Fruit fly (Drosophila melanogaster) whole organism, adult: ENCODE measurements around the gene Sr-CI.

Experiments
- CG11617 ChIP-seq: fragments of 200-800 bp; sonication (Bioruptor generic); optimal IDR thresholded peaks from 2 replicates; lab custom pipeline; 2017; ENCODE audit warnings: mild to moderate bottlenecking, missing biosample characterization, missing genetic modification reagents, missing genetic modification characterization
- CG12768 ChIP-seq: fragments of 200-800 bp; sonication (Bioruptor generic); optimal IDR thresholded peaks from 2 replicates; lab custom pipeline; 2017; ENCODE audit warnings: missing biosample characterization, missing genetic modification characterization, mild to moderate bottlenecking, moderate library complexity, missing genetic modification reagents
- CG14711 ChIP-seq: fragments of 200-800 bp; sonication (Bioruptor generic); optimal IDR thresholded peaks from 2 replicates; lab custom pipeline; 2018; ENCODE audit warnings: missing biosample characterization, mild to moderate bottlenecking, missing genetic modification characterization, moderate library complexity
- CG33017 ChIP-seq: fragments of 200-800 bp; sonication (Bioruptor generic); optimal IDR thresholded peaks from 2 replicates; lab custom pipeline; 2018; ENCODE audit warnings: missing biosample characterization, mild to moderate bottlenecking, missing genetic modification characterization, moderate library complexity
- CG5204 ChIP-seq: fragments of 200-800 bp; sonication (Bioruptor generic); optimal IDR thresholded peaks from 2 replicates; lab custom pipeline; 2016; ENCODE audit warnings: missing biosample characterization, missing genetic modification characterization
- CG7045 ChIP-seq: fragments of 200-800 bp; sonication (Bioruptor generic); optimal IDR thresholded peaks from 2 replicates; lab custom pipeline; 2017; ENCODE audit warnings: missing biosample characterization, mild to moderate bottlenecking, missing genetic modification characterization
- CG7101 ChIP-seq: fragments of 200-800 bp; sonication (Bioruptor generic); optimal IDR thresholded peaks from 2 replicates; lab custom pipeline; 2018; ENCODE audit warnings: missing biosample characterization, mild to moderate bottlenecking, missing genetic modification characterization, moderate library complexity
- Clk ChIP-seq: fragments of 200-800 bp; sonication (Bioruptor generic); optimal IDR thresholded peaks from 2 replicates; lab custom pipeline; 2017; ENCODE audit warnings: missing biosample characterization, missing genetic modification characterization
- Crg-1 ChIP-seq: fragments of 200-800 bp; sonication (Bioruptor generic); optimal IDR thresholded peaks from 2 replicates; lab custom pipeline; 2016; ENCODE audit warnings: missing biosample characterization, missing genetic modification characterization
- Mnt ChIP-seq: fragments of 200-800 bp; sonication (Bioruptor generic); optimal IDR thresholded peaks from 2 replicates; lab custom pipeline; 2016; ENCODE audit warnings: missing biosample characterization, mild to moderate bottlenecking, missing genetic modification characterization
- bab1 ChIP-seq: fragments of 200-800 bp; sonication (Bioruptor generic); optimal IDR thresholded peaks from 3 replicates; lab custom pipeline; 2019; ENCODE audit warnings: missing biosample characterization, mild to moderate bottlenecking, missing genetic modification characterization, moderate library complexity
- cic ChIP-seq: fragments of 200-800 bp; sonication (Bioruptor generic); optimal IDR thresholded peaks from 2 replicates; lab custom pipeline; 2017; ENCODE audit warnings: missing biosample characterization, mild to moderate bottlenecking, missing genetic modification characterization, moderate library complexity
- ovo ChIP-seq: fragments of 200-800 bp; sonication (Bioruptor generic); optimal IDR thresholded peaks from 2 replicates; lab custom pipeline; 2016; ENCODE audit warnings: missing biosample characterization, missing genetic modification characterization
- tj ChIP-seq: fragments of 200-800 bp; sonication (Bioruptor generic); optimal IDR thresholded peaks from 3 replicates; lab custom pipeline; 2017; ENCODE audit warnings: missing biosample characterization, mild to moderate bottlenecking, missing genetic modification characterization, moderate library complexity

Gene Sr-CI

dm6 chr2L:4148979-4149378 is 27.5 kb downstream of the Sr-CI start, which contains the start of gene CG2955:
Gene CG2955 (plus strand): TSS chr2L:4149279.
- no peak for TF ChIP-seq tj (GFP tag; lab: Kevin White, UChicago)
- no peak for TF ChIP-seq CG11617 (GFP tag; lab: Kevin White, UChicago)

DNA sequence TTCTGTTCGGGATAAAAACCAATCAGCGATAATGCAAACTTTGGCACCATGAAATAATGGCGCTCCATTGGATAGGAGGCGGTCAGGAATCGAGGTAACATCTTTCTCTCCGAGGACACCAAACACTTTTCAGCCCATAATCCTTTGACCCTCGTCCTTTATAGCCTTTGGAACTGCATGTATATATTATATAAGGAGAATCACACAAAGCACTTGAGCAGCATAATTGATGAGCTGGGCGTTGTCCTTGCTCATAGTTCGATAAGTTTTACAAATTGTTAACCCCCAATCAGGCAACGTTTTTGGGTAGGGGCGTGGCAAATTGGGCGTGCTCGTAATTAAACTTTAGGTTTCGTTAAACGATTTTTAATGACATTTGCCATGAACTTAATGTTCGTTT is 44.5 kb downstream of the Sr-CI start, which contains the start of gene Or24a:
TSS of gene Or24a (minus strand) at position 101 of the 400 bp plus-strand sequence.
- no peak for TF ChIP-seq Crg-1
- TF ChIP-seq bab1 (GFP tag; lab: Kevin White, UChicago) = no peak
- TF ChIP-seq CG7045 (GFP tag; lab: Kevin White, UChicago) = no peak
- TF ChIP-seq CG7101 = no peak
- TF ChIP-seq CG5204 (GFP tag; lab: Kevin White, UChicago) = no peak
- no peak for TF ChIP-seq Clk (GFP tag; lab: Kevin White, UChicago)
- TF ChIP-seq CG33017 = no peak
- TF ChIP-seq CG14711 (tag; lab: Kevin White, UChicago) = no peak
- no peak for TF ChIP-seq Mnt
- TF ChIP-seq CG11617 (GFP tag; lab: Kevin White, UChicago) = no peak
- no peak for TF ChIP-seq cic (GFP tag; lab: Kevin White, UChicago)
- no peak for TF ChIP-seq CG12768 (GFP tag; lab: Kevin White, UChicago)
- no peak for TF ChIP-seq ovo (GFP tag; lab: Kevin White, UChicago)
